Worm (Caenorhabditis elegans) whole organism, L2 larva: ENCODE data around the gene W04E12.9.

ENCODE experiments used
- mdl-1 ChIP-seq, 2 experiments: fragments of 150-350 bp in 1 of 2; sonication (generic microtip) in 1 of 2; optimal IDR thresholded peaks; 2 replicates each; lab custom pipeline; 2017; ENCODE audit warnings: missing biosample characterization in 2 of 2, missing genetic modification characterization in 2 of 2
- unc-62 ChIP-seq: fragments of 150-350 bp; optimal IDR thresholded peaks from 2 replicates; lab custom pipeline; 2014; ENCODE audit warnings: missing biosample characterization, missing genetic modification reagents, missing genetic modification characterization

ce11 chrV:19751124-19751523 lies 5.2 kb upstream of the W04E12.9 start, which contains the start of gene clec-49:
- TF ChIP-seq unc-62 (GFP tag; lab: Kevin White, UChicago): no peak
- no peak for TF ChIP-seq mdl-1 (tag; optimal IDR thresholded peaks at IDR 0.05; lab: Kevin White, UChicago)
